Worm (Caenorhabditis elegans) whole organism, L3 larva: ENCODE measurements around the gene skat-1.

Experiments
- aly-2 ChIP-seq: fragments of 150-350 bp; optimal IDR thresholded peaks from 2 replicates; lab custom pipeline; 2014; ENCODE audit warnings: missing biosample characterization, missing genetic modification characterization
- mdl-1 ChIP-seq: fragments of 150-350 bp; optimal IDR thresholded peaks from 2 replicates; lab custom pipeline; 2014; ENCODE audit warnings: missing biosample characterization, missing genetic modification characterization
- ztf-11 ChIP-seq: fragments of 150-350 bp; optimal IDR thresholded peaks from 2 replicates; lab custom pipeline; 2014; ENCODE audit warnings: missing biosample characterization, missing genetic modification characterization

- TF ChIP-seq aly-2 (tag; lab: Kevin White, UChicago) = no peak
- TF ChIP-seq mdl-1 = no peak
- TF ChIP-seq ztf-11 (tag; lab: Kevin White, UChicago) = no peak
Measured at ce11 chrIII:8973163-8973562, 23.4 kb downstream of the skat-1 start.
